ENCODE assay signal across 1 worm cellular context in genomic region chrV:8300935-8301535, ce11.
TF ChIP-seq lines count a peak whose summit lies in the region.

W02D7.6 (minus strand) TSS chrV:8301507.

TF ChIP-seq in whole organism, L1 larva, 84 proteins besides CTCF, POLR2A, EP300 and RAD21 (continued from another document):
- TF ChIP-seq efl-3 (GFP tag; optimal IDR thresholded peaks at IDR 0.05; lab: Kevin White, UChicago) (no peak), xbp-1 (tag; optimal IDR thresholded peaks at IDR 0.05; lab: Kevin White, UChicago) (no peak), tbx-2 (tag; optimal IDR thresholded peaks at IDR 0.05; lab: Kevin White, UChicago) (no peak), C34B4.2 (tag; optimal IDR thresholded peaks at IDR 0.05; lab: Kevin White, UChicago) (no peak), nhr-71 (tag; optimal IDR thresholded peaks at IDR 0.05; lab: Kevin White, UChicago) (peak; percentile 18)
TF ChIP-seq in whole organism, L1 larva: peak in this region for 9.
